Fruit fly (Drosophila melanogaster) whole organism, pupa: ENCODE data around the gene CG11977.

Experiments
- CG15710 ChIP-seq: fragments of 200-800 bp; sonication (Bioruptor generic); optimal IDR thresholded peaks from 2 replicates; lab custom pipeline; 2018; ENCODE audit warnings: missing biosample characterization, mild to moderate bottlenecking, missing genetic modification characterization, moderate library complexity
- Ets98B ChIP-seq: fragments of 200-800 bp; sonication (Bioruptor generic); IDR thresholded peaks from 2 replicates; pipeline ENCODE4 v1.3.6; 2022; ENCODE audit warnings: missing biosample characterization, missing genetic modification characterization
- Pif1A ChIP-seq: fragments of 200-800 bp; sonication (Bioruptor generic); optimal IDR thresholded peaks from 3 replicates; lab custom pipeline; 2016; ENCODE audit warnings: missing biosample characterization, missing genetic modification characterization
- Pif1B ChIP-seq: fragments of 200-800 bp; sonication (Bioruptor generic); optimal IDR thresholded peaks from 3 replicates; lab custom pipeline; 2016; ENCODE audit warnings: missing biosample characterization, missing genetic modification characterization

- TF ChIP-seq Pif1A (GFP tag; lab: Kevin White, UChicago): no peak
- TF ChIP-seq CG15710 (tag; lab: Kevin White, UChicago): no peak
- TF ChIP-seq Pif1B (GFP tag; lab: Kevin White, UChicago): no peak
- no peak for TF ChIP-seq Ets98B (GFP tag; lab: Robert Waterston, UW)
These were observed 30.9 kb upstream of the CG11977 start for dm6 chr3R:8966598-8966997.
